Fruit fly (Drosophila melanogaster) whole organism, larva: ENCODE measurements around the gene CG32473.

ENCODE experiments used
- noc ChIP-seq: fragments of 200-800 bp; sonication (Bioruptor generic); optimal IDR thresholded peaks from 3 replicates; lab custom pipeline; 2019; ENCODE audit warnings: missing biosample characterization, mild to moderate bottlenecking, missing genetic modification characterization, moderate library complexity

Gene CG32473

dm6 chr3R:13353373-13353772, 50.9 kb downstream of the CG32473 start, which contains the start of gene mthl12:
TSS of gene mthl12 (plus strand) at chr3R:13353673.
- TF ChIP-seq noc: no peak

dm6 chr3R:13356960-13357359, 54.5 kb downstream of the CG32473 start:
- no peak for TF ChIP-seq noc

dm6 chr3R:13360108-13360507, 57.7 kb downstream of the CG32473 start:
- no peak for TF ChIP-seq noc
